Worm (Caenorhabditis elegans): ENCODE data around the gene unc-115.

DNA sequence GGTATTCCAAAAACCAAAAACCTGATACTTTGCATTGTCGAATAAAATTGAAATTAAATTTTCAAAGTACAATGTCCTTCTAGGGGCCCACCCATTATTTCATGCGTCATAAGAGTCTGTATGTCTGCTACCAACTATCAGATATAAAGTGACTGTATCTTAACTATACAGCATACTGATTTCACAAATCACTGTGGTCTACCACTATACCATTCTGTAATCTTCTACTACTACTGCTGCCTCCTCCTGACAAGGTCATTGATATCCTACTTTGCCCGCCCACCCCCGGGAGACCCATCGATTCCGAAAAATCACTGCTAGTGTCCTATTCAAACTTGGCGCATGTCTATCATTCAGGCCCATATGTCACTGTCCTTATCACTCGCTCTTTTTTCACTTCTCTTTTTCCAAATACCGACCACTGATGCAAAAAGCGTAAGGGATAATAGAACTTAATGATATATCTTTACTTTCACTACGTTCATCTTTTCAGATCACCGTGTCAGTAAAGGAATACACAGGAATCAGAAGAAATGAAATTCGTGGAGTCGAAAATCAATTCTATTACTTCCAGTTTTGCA is 25.4 kb downstream of the unc-115 start, which contains the start of gene C07A4.2:
- TF ChIP-seq unc-39 (tag; optimal IDR thresholded peaks at IDR 0.05) (no peak), lin-39 (tag; optimal IDR thresholded peaks at IDR 0.05) (no peak), egl-27 (tag; optimal IDR thresholded peaks at IDR 0.05) (no peak), snpc-4 (tag; optimal IDR thresholded peaks at IDR 0.05) (no peak), ama-1 (optimal IDR thresholded peaks at IDR 0.05) (no peak), pha-4 (tag; optimal IDR thresholded peaks at IDR 0.05) (no peak), unc-62 (GFP tag; optimal IDR thresholded peaks at IDR 0.05) (no peak)

All from whole organism, L3 larva.